Worm (Caenorhabditis elegans): ENCODE measurements around the gene Y62F5A.10.

The Y62F5A.10 gene

DNA sequence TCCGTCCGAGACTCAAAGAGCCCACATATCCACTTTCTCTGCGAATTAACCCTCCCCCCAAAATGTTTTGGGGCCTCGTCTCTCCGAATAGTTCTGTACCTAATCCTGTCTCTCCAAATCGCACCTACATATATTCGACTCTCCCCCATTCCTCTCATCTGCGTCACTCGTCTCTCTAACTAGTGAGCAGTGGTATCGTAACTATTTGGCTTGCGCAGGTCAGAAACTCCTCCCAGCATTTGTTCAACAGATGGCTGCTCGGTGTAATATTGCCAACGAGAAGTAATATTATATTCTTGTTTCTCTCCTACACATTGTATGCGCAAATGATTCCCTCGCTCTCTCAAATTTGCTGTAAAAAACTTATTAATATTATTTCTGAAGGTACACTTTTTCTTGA lies 34.2 kb downstream of the Y62F5A.10 start, which contains the start of gene F54D5.24:
F54D5.24 (plus strand) TSS at position 316 of the 400 bp plus-strand sequence.
- peak; percentile 10 for TF ChIP-seq pha-4 (tag; optimal IDR thresholded peaks at IDR 0.05)
- no peak for TF ChIP-seq daf-12 (tag; optimal IDR thresholded peaks at IDR 0.05)

DNA sequence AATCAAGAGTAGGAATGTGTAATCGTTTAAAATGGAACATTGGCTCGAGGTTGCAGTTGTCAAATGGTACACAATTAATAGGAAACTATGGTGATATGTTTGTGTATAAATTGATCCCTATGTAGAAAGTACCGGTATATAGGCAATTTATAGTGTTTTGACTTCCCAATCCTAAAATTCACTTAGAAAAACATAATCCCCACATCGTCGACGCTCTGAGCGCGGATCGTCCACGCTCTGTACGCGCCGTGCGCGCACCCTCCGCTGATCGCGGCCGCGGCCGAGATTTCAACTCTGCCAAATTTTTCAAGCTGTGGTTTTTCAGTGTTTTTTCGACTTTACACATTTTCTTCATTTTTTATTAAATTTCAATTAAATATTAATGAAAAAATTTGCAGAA lies 34.9 kb downstream of the Y62F5A.10 start, which contains the start of gene F54D5.17:
F54D5.17 (plus strand) TSS at position 301 of the 400 bp plus-strand sequence.
- no peak for TF ChIP-seq aly-2 (tag; optimal IDR thresholded peaks at IDR 0.05)
- no peak for TF ChIP-seq R02D3.7 (tag; optimal IDR thresholded peaks at IDR 0.05)
- no peak for TF ChIP-seq nhr-43 (tag; optimal IDR thresholded peaks at IDR 0.05; ENCODE audit: poor library complexity, severe bottlenecking)
- no peak for TF ChIP-seq snpc-4 (tag; optimal IDR thresholded peaks at IDR 0.05)
- TF ChIP-seq pha-4 (tag; optimal IDR thresholded peaks at IDR 0.05): no peak
- TF ChIP-seq nhr-12 (tag; optimal IDR thresholded peaks at IDR 0.05): no peak
- no peak for TF ChIP-seq ceh-82 (tag; optimal IDR thresholded peaks at IDR 0.05)
- no peak for TF ChIP-seq ZK546.5 (tag; optimal IDR thresholded peaks at IDR 0.05)
- TF ChIP-seq lin-15B (tag; optimal IDR thresholded peaks at IDR 0.05): no peak
- no peak for TF ChIP-seq fkh-10 (GFP tag; optimal IDR thresholded peaks at IDR 0.05)
- no peak for TF ChIP-seq elt-1 (tag; optimal IDR thresholded peaks at IDR 0.05)
- TF ChIP-seq ama-1 (optimal IDR thresholded peaks at IDR 0.05): no peak

DNA sequence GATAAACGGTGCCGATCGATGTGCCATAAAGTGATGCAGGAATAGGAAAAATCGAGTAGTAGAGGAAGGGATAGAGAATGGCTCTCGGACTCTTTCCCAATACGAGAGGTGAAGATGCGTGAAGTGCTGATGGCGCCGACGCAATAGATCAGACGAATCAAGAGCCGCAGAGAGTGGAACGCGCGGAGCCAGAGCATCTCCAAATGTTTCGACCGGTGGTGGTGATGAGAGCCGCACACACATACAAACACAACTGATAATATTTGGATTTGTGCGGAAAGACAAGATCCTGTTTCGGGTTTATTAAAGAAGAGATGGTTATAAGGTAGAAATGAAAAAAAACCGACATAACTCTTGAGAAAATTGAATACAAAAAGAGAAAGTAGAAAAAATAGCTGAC lies 42.7 kb downstream of the Y62F5A.10 start, which contains the start of gene F54D5.15:
F54D5.15 (minus strand) TSS at position 101 of the 400 bp plus-strand sequence.
- no peak for TF ChIP-seq nhr-76 (tag; optimal IDR thresholded peaks at IDR 0.05)

DNA sequence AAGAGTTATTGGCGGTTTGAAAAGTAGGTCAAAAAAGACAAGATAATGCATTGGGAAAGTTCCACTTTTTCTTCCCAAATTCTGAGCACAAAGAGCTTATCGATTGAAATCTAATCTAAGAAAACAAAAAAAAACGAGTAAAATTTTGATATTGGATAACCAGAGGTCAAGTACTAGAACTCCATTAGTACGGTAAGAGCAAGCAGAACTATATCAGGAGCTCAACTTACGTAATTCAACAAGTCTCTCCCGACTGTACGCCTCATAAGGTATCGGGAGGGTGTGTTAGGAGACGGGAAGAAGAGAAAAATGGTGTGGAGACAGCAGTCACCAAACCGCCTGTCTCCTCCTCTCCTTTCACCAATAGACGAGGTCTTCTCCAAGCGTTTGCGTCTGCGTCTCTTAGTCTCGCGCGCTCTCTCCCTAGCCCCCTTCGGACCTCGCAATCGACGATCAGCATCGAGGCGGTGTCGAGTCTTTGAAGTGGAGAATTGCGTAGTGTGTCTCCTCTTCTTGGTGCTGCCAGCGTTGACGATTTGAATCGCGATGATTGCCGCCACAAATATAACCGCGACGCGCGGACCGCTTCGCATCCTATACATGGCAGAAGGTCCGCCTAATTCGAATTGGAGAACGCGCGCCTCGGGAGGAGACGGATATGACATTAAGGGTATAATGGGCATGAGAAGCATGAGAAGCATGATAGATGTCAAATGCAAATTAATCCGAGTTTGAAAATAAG lies 45.7 kb downstream of the Y62F5A.10 start, which contains the start of gene F54D5.5:
F54D5.5 (minus strand) TSS at position 51 of the 742 bp plus-strand sequence.
- peak; percentile 49 for TF ChIP-seq lin-15B (tag; optimal IDR thresholded peaks at IDR 0.05)
- TF ChIP-seq ceh-16 (tag; optimal IDR thresholded peaks at IDR 0.05): no peak

DNA sequence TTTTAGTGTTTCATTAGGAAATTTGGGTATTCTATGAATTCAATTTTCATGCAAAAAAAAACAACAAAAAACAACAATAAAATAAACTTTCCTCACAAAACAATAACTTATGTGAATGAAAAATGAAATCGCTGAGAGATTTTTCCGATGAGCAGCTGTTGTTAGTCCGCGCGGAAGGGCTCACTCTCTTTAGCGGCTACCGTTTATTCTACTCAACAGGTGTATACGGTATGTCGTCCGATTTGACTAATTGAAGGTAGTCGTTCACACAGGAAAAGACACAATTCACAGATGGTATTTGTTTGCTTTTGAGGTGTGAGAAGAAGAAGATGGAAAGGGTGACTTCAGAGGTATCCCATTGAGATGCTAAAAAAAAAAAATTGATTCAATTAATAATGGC lies 47.3 kb downstream of the Y62F5A.10 start:
- TF ChIP-seq mdl-1 (tag; optimal IDR thresholded peaks at IDR 0.05): no peak
- TF ChIP-seq fkh-2 (tag; optimal IDR thresholded peaks at IDR 0.05): no peak
- no peak for TF ChIP-seq pqm-1 (tag; optimal IDR thresholded peaks at IDR 0.05)
- no peak for TF ChIP-seq jun-1 (tag; optimal IDR thresholded peaks at IDR 0.05)
- TF ChIP-seq R02D3.7 (tag; optimal IDR thresholded peaks at IDR 0.05): no peak
- no peak for TF ChIP-seq egl-27 (tag; optimal IDR thresholded peaks at IDR 0.05)
- no peak for TF ChIP-seq tbx-2 (tag; optimal IDR thresholded peaks at IDR 0.05)
- no peak for TF ChIP-seq lin-39 (tag; optimal IDR thresholded peaks at IDR 0.05)

DNA sequence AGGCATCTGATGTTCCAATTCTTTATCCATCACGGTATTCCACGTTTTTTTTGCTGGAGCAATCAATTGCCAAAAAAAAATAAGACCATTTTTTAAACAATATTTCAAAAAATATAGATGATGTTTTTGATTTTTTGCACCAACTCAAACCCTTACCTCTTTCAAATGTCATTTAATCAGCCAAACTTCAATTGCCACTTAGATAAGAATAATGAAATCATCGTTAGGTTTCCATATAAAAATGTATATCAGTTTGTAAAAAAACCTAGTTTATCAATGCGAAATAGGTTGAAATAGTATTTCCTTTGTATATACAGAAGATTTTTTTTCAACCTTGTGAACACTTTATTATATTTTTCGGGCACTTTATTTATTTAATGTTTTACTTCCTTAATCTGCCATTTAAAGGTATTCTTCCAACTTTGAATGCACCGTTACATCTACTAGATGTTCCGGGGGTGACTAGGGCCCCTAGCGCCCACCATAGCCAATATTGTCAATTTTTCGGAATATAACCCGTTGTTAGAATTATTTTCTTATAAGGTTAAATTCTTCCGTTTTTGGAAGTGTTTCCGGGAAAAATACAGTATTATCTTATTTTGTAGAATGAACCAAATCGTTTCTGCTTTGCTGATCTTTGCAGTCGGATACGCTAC lies 47.9 kb downstream of the Y62F5A.10 start, which contains the start of the genes F54D5.23 and F54D5.4:
F54D5.23 (minus strand) TSS at position 75 of the 656 bp plus-strand sequence.
F54D5.4 (plus strand) TSS at position 606 of the 656 bp plus-strand sequence.
- TF ChIP-seq nhr-43 (tag; optimal IDR thresholded peaks at IDR 0.05; ENCODE audit: poor library complexity, severe bottlenecking) (no peak), snpc-4 (tag; optimal IDR thresholded peaks at IDR 0.05) (no peak), mdl-1 (tag; optimal IDR thresholded peaks at IDR 0.05) (no peak), fos-1 (tag; optimal IDR thresholded peaks at IDR 0.05) (no peak), pqm-1 (tag; optimal IDR thresholded peaks at IDR 0.05) (peak; percentile 33), elt-1 (tag; optimal IDR thresholded peaks at IDR 0.05) (no peak), ztf-4 (tag; optimal IDR thresholded peaks at IDR 0.05) (no peak), sea-2 (GFP tag; optimal IDR thresholded peaks at IDR 0.05) (no peak), ZK546.5 (tag; optimal IDR thresholded peaks at IDR 0.05) (no peak), nhr-237 (tag; optimal IDR thresholded peaks at IDR 0.05) (no peak), unc-62 (GFP tag; optimal IDR thresholded peaks at IDR 0.05) (no peak), nhr-11 (tag; optimal IDR thresholded peaks at IDR 0.05) (no peak), fkh-2 (tag; optimal IDR thresholded peaks at IDR 0.05) (no peak), ceh-28 (tag; optimal IDR thresholded peaks at IDR 0.05) (no peak), elt-2 (tag; optimal IDR thresholded peaks at IDR 0.05) (peak; percentile 52), nhr-25 (tag; optimal IDR thresholded peaks at IDR 0.05) (no peak)

All from whole organism, L3 larva.